Worm (Caenorhabditis elegans) whole organism, L3 larva: ENCODE measurements around the gene hda-10.

Experiments used
- R02D3.7 ChIP-seq: fragments of 150-350 bp; optimal IDR thresholded peaks from 2 replicates; lab custom pipeline; 2014; ENCODE audit warnings: missing biosample characterization, missing genetic modification characterization
- ZK546.5 ChIP-seq: sonication (generic microtip); optimal IDR thresholded peaks from 2 replicates; lab custom pipeline; 2017; ENCODE audit warnings: missing biosample characterization, missing genetic modification characterization
- aly-2 ChIP-seq: fragments of 150-350 bp; optimal IDR thresholded peaks from 2 replicates; lab custom pipeline; 2014; ENCODE audit warnings: missing biosample characterization, missing genetic modification characterization
- ama-1 ChIP-seq: fragments of 150-350 bp; optimal IDR thresholded peaks from 2 replicates; lab custom pipeline; 2018
- ceh-16 ChIP-seq: sonication (generic microtip); optimal IDR thresholded peaks from 2 replicates; lab custom pipeline; 2017; ENCODE audit warnings: missing biosample characterization, missing genetic modification characterization
- ceh-28 ChIP-seq: fragments of 150-350 bp; optimal IDR thresholded peaks from 2 replicates; lab custom pipeline; 2014; ENCODE audit warnings: missing biosample characterization, missing genetic modification reagents, missing genetic modification characterization
- ceh-82 ChIP-seq: fragments of 150-350 bp; optimal IDR thresholded peaks from 2 replicates; lab custom pipeline; 2014; ENCODE audit warnings: missing biosample characterization, missing genetic modification characterization
- ceh-9 ChIP-seq: sonication (generic microtip); optimal IDR thresholded peaks from 2 replicates; lab custom pipeline; 2018; ENCODE audit warnings: missing biosample characterization, missing genetic modification characterization
- daf-12 ChIP-seq: fragments of 150-350 bp; optimal IDR thresholded peaks from 2 replicates; lab custom pipeline; 2014; ENCODE audit warnings: missing biosample characterization, missing genetic modification reagents, missing genetic modification characterization
- egl-27 ChIP-seq: sonication (generic microtip); optimal IDR thresholded peaks from 4 replicates; lab custom pipeline; 2017; ENCODE audit warnings: missing biosample characterization, missing genetic modification reagents, missing genetic modification characterization
- egl-5 ChIP-seq: fragments of 150-350 bp; optimal IDR thresholded peaks from 2 replicates; lab custom pipeline; 2017; ENCODE audit warnings: missing biosample characterization, missing genetic modification reagents, missing genetic modification characterization, inconsistent platforms
- elt-2 ChIP-seq: sonication (generic microtip); optimal IDR thresholded peaks from 2 replicates; lab custom pipeline; 2016; ENCODE audit warnings: missing genetic modification reagents, mild to moderate bottlenecking, missing genetic modification characterization, missing compliant biosample characterization
- elt-3 ChIP-seq, 3 experiments: fragments of 150-350 bp in 1 of 3; sonication (generic microtip) in 2 of 3; optimal IDR thresholded peaks; 2 replicates in 2 of 3; 4 replicates in 1 of 3; lab custom pipeline; 2014 to 2017; ENCODE audit warnings: missing biosample characterization in 3 of 3, missing genetic modification characterization in 3 of 3
- eor-1 ChIP-seq, 2 experiments: fragments of 150-350 bp; optimal IDR thresholded peaks; 2 replicates each; lab custom pipeline; 2014 to 2018; ENCODE audit warnings: missing biosample characterization in 2 of 2, missing genetic modification characterization in 2 of 2
- fkh-10 ChIP-seq: sonication (generic microtip); optimal IDR thresholded peaks from 2 replicates; lab custom pipeline; 2017; ENCODE audit warnings: missing biosample characterization, missing genetic modification reagents, missing genetic modification characterization
- fkh-2 ChIP-seq: fragments of 150-350 bp; optimal IDR thresholded peaks from 2 replicates; lab custom pipeline; 2014; ENCODE audit warnings: missing biosample characterization, missing genetic modification reagents, missing genetic modification characterization
- hmg-11 ChIP-seq: sonication (generic microtip); optimal IDR thresholded peaks from 2 replicates; lab custom pipeline; 2016; ENCODE audit warnings: missing genetic modification characterization, missing compliant biosample characterization
- jun-1 ChIP-seq: fragments of 150-350 bp; optimal IDR thresholded peaks from 2 replicates; lab custom pipeline; 2014; ENCODE audit warnings: missing biosample characterization, missing genetic modification reagents, missing genetic modification characterization
- lin-15B ChIP-seq: fragments of 150-350 bp; optimal IDR thresholded peaks from 2 replicates; lab custom pipeline; 2014; ENCODE audit warnings: missing biosample characterization, missing genetic modification characterization
- lin-39 ChIP-seq: fragments of 150-350 bp; optimal IDR thresholded peaks from 2 replicates; lab custom pipeline; 2018; ENCODE audit warnings: missing biosample characterization, missing genetic modification reagents, missing genetic modification characterization
- lsy-12 ChIP-seq: sonication (generic microtip); optimal IDR thresholded peaks from 2 replicates; lab custom pipeline; 2016; ENCODE audit warnings: mild to moderate bottlenecking, missing genetic modification characterization, missing compliant biosample characterization
- mml-1 ChIP-seq: fragments of 150-350 bp; sonication (generic microtip); optimal IDR thresholded peaks from 3 replicates; lab custom pipeline; 2014; ENCODE audit warnings: missing biosample characterization, missing genetic modification characterization
- nhr-12 ChIP-seq: fragments of 150-350 bp; optimal IDR thresholded peaks from 2 replicates; lab custom pipeline; 2014; ENCODE audit warnings: missing biosample characterization, missing genetic modification characterization
- nhr-23 ChIP-seq: fragments of 150-350 bp; optimal IDR thresholded peaks from 2 replicates; lab custom pipeline; 2014; ENCODE audit warnings: missing biosample characterization, missing genetic modification reagents, missing genetic modification characterization
- nhr-237 ChIP-seq: fragments of 150-350 bp; optimal IDR thresholded peaks from 2 replicates; lab custom pipeline; 2014; ENCODE audit warnings: missing biosample characterization, missing genetic modification characterization
- nhr-25 ChIP-seq: sonication (generic microtip); optimal IDR thresholded peaks from 2 replicates; lab custom pipeline; 2017; ENCODE audit warnings: missing biosample characterization, missing genetic modification characterization
- nhr-28 ChIP-seq: fragments of 150-350 bp; optimal IDR thresholded peaks from 2 replicates; lab custom pipeline; 2014; ENCODE audit warnings: missing biosample characterization, missing genetic modification characterization
- nhr-43 ChIP-seq: sonication (generic microtip); optimal IDR thresholded peaks from 2 replicates; lab custom pipeline; 2016; ENCODE audit warnings: mild to moderate bottlenecking, missing genetic modification characterization, missing compliant biosample characterization; ENCODE audit not compliant: poor library complexity, severe bottlenecking
- nhr-67 ChIP-seq: fragments of 150-350 bp; optimal IDR thresholded peaks from 2 replicates; lab custom pipeline; 2014; ENCODE audit warnings: missing biosample characterization, missing genetic modification characterization
- nhr-76 ChIP-seq: fragments of 150-350 bp; sonication (generic microtip); optimal IDR thresholded peaks from 5 replicates; lab custom pipeline; 2014; ENCODE audit warnings: missing biosample characterization, missing genetic modification characterization
- nhr-77 ChIP-seq: fragments of 150-350 bp; optimal IDR thresholded peaks from 2 replicates; lab custom pipeline; 2014; ENCODE audit warnings: missing biosample characterization, missing genetic modification characterization
- pha-4 ChIP-seq: fragments of 150-350 bp; optimal IDR thresholded peaks from 2 replicates; lab custom pipeline; 2014; ENCODE audit warnings: missing biosample characterization, missing genetic modification reagents, missing genetic modification characterization
- pqm-1 ChIP-seq: fragments of 150-350 bp; optimal IDR thresholded peaks from 2 replicates; lab custom pipeline; 2017; ENCODE audit warnings: missing biosample characterization, missing genetic modification characterization, inconsistent platforms
- sea-2 ChIP-seq: fragments of 150-350 bp; sonication (generic microtip); optimal IDR thresholded peaks from 4 replicates; lab custom pipeline; 2014; ENCODE audit warnings: missing biosample characterization, missing genetic modification reagents, missing genetic modification characterization
- skn-1 ChIP-seq: fragments of 150-350 bp; optimal IDR thresholded peaks from 2 replicates; lab custom pipeline; 2014; ENCODE audit warnings: missing biosample characterization, missing genetic modification characterization
- tbx-2 ChIP-seq: sonication (generic microtip); optimal IDR thresholded peaks from 2 replicates; lab custom pipeline; 2016; ENCODE audit warnings: mild to moderate bottlenecking, missing genetic modification characterization, missing compliant biosample characterization
- unc-62 ChIP-seq: fragments of 150-350 bp; sonication (generic microtip); optimal IDR thresholded peaks from 4 replicates; lab custom pipeline; 2014; ENCODE audit warnings: missing biosample characterization, missing genetic modification reagents, missing genetic modification characterization
- zag-1 ChIP-seq: fragments of 150-350 bp; optimal IDR thresholded peaks from 2 replicates; lab custom pipeline; 2014; ENCODE audit warnings: missing biosample characterization, missing genetic modification characterization
- ztf-4 ChIP-seq: fragments of 150-350 bp; optimal IDR thresholded peaks from 2 replicates; lab custom pipeline; 2014; ENCODE audit warnings: missing biosample characterization, missing genetic modification characterization

hda-10 gene

DNA sequence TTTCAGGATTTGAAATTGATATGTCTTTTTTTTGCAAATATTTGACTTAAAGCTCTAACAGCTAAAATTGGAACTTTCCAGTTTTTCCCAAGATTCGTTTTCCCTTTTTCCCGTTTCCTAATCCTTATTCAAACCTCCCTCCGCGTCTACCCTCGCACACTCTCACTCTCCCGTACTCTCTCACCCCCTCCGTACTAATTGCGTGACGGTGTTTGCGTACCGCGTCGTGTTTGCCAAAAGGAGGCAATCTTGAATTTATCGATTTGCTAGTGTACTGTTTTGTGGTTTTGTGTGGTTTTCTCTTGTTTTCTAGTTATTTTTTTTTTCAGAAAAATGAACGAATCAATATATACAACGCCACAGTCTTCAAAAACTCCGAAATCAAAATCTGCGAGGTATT is 26.1 kb downstream of the hda-10 start, which contains the start of gene citk-1 (continued):
- no peak for TF ChIP-seq ceh-28 (tag; lab: Kevin White, UChicago)
- TF ChIP-seq zag-1 (tag; lab: Kevin White, UChicago) = no peak
- no peak for TF ChIP-seq tbx-2 (tag; lab: Kevin White, UChicago)
- peak; percentile 34 for TF ChIP-seq elt-2 (tag; lab: Kevin White, UChicago)
- TF ChIP-seq fkh-2 (tag; lab: Kevin White, UChicago) = no peak
- TF ChIP-seq lin-39 (tag; lab: Kevin White, UChicago) = peak; percentile 90
- no peak for TF ChIP-seq daf-12 (tag; lab: Kevin White, UChicago)
- no peak for TF ChIP-seq nhr-67 (tag; lab: Kevin White, UChicago)
- TF ChIP-seq ceh-9 (tag; lab: Kevin White, UChicago) = no peak
- TF ChIP-seq lin-15B = peak; percentile 74
- TF ChIP-seq nhr-77 (tag; lab: Kevin White, UChicago) = peak; percentile 9
- no peak for TF ChIP-seq ama-1 (lab: Kevin White, UChicago)
- TF ChIP-seq mml-1 (tag; lab: Kevin White, UChicago) = no peak
- TF ChIP-seq hmg-11 = no peak
- no peak for TF ChIP-seq nhr-12 (tag; lab: Kevin White, UChicago)
- TF ChIP-seq egl-5 (tag; lab: Kevin White, UChicago) = no peak
- TF ChIP-seq fkh-10 (GFP tag; lab: Kevin White, UChicago) = no peak

DNA sequence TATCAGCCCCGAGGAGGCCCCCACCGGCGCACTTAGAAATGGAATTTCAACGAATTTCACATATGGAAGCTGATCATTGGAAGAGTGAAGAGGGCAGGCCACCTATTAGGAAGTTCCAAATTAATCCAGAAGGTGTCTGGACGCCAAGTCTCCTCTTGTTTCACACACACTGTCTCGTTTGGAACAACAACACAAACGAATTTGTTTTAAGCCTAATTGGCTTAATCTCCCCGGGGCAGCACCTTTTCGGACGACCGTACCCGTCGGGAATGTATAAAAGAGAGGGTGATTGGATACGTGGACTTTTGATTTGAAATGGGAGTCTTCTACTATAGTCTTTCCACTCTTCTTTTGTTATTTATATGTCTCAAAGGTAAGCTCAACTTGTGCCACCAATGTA is 33.5 kb downstream of the hda-10 start, which contains the start of gene mltn-3:
Gene mltn-3 (plus strand): TSS at position 301 of the 400 bp plus-strand sequence.
- TF ChIP-seq nhr-43 (tag; lab: Kevin White, UChicago) (no peak), nhr-28 (tag; lab: Kevin White, UChicago) (no peak), nhr-23 (tag; lab: Kevin White, UChicago) (no peak), jun-1 (no peak), tbx-2 (tag; lab: Kevin White, UChicago) (no peak), pha-4 (tag; lab: Kevin White, UChicago) (no peak), egl-5 (tag; lab: Kevin White, UChicago) (no peak), nhr-237 (tag; lab: Kevin White, UChicago) (no peak), ztf-4 (no peak), ama-1 (lab: Kevin White, UChicago) (no peak), nhr-67 (tag; lab: Kevin White, UChicago) (no peak), eor-1 (tag; optimal IDR thresholded peaks at IDR 0.05; lab: Kevin White, UChicago) (no peak), elt-2 (tag; lab: Kevin White, UChicago) (no peak), elt-3 (tag; optimal IDR thresholded peaks at IDR 0.05; lab: Kevin White, UChicago) (no peak), ceh-9 (tag; lab: Kevin White, UChicago) (no peak), egl-27 (no peak), fkh-10 (GFP tag; lab: Kevin White, UChicago) (no peak)
- TF ChIP-seq, all 47 proteins: peak for 0

DNA sequence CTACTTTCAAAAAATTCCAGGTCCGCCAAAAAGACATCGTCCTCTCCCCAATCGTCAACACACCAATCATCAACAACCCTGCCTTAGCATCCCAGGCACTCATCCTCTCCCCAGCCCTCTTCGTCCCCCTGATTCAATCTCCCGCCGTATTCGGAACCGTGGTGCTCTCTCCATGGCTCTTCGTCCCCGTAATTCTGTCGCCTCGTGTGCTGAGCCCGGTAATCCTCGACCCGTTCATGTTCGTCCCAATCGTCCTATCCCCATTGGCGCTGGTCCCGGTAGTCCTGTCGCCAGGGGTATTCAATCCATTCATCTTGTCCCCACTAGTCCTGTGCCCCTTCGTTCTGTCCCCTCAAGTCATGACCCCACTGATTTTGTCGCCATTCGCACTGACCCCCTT is 36.6 kb downstream of the hda-10 start:
- no peak for TF ChIP-seq fkh-2 (tag; lab: Kevin White, UChicago)
- TF ChIP-seq fkh-10 (GFP tag; lab: Kevin White, UChicago) = no peak

DNA sequence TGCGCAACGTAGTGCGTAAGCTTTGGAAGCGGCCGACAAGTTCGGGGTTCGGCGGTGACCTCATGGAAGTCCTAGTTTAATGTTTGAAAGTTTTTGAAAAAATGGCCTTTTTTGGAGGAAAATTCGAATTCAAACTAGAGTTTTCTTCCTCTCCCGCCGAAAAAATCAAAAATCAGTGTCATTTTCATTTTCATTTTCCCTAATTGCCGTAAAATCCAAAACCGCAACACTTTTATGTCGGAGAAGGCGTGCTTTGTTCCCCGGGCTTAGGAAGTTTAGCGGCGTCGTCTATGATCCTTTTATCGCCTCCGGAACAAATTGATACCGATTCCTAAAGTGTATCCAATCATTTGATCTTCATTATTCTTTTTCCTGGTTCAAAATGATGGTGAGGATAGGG is 42.4 kb downstream of the hda-10 start, which contains the start of gene mltn-5:
Gene mltn-5 (plus strand): TSS at position 301 of the 400 bp plus-strand sequence.
- TF ChIP-seq aly-2 (tag; lab: Kevin White, UChicago) (no peak), hmg-11 (no peak), fkh-10 (GFP tag; lab: Kevin White, UChicago) (no peak), egl-27 (no peak), nhr-76 (no peak), ceh-16 (no peak), nhr-25 (tag; lab: Kevin White, UChicago) (no peak), ceh-28 (tag; lab: Kevin White, UChicago) (no peak), nhr-43 (tag; lab: Kevin White, UChicago) (no peak), elt-3 (tag; optimal IDR thresholded peaks at IDR 0.05; lab: Kevin White, UChicago) (no peak), R02D3.7 (tag; lab: Kevin White, UChicago) (no peak), egl-5 (tag; lab: Kevin White, UChicago) (no peak), nhr-77 (tag; lab: Kevin White, UChicago) (no peak), nhr-28 (tag; lab: Kevin White, UChicago) (no peak), pha-4 (tag; lab: Kevin White, UChicago) (no peak), skn-1 (no peak)

DNA sequence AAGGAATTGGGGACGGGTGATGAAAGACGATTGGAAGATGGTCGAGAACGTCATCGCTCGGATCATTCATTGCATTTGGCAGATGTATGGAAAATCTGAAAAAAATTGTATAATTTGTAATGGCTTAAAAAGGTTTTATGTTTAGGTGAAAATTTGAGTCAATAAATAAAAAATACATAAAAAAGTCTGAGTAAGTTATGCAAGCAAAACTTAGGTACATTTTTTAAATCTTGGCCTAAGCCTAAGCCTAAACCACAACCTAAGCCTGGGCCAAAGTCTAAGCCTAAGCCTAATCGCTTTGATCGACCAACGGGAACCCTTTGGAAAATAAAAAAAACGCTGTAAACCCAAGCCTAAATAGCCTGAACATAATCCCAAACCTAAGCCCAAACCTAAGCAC is 49.4 kb downstream of the hda-10 start, which contains the start of gene hot-3:
Gene hot-3 (minus strand): TSS at position 101 of the 400 bp plus-strand sequence.
- TF ChIP-seq sea-2 (GFP tag; lab: Kevin White, UChicago) (no peak), hmg-11 (no peak), nhr-76 (no peak), nhr-23 (tag; lab: Kevin White, UChicago) (no peak), nhr-12 (tag; lab: Kevin White, UChicago) (no peak), nhr-67 (tag; lab: Kevin White, UChicago) (no peak), nhr-43 (tag; lab: Kevin White, UChicago) (no peak), ceh-9 (tag; lab: Kevin White, UChicago) (no peak), unc-62 (GFP tag; lab: Kevin White, UChicago) (no peak), ceh-82 (tag; lab: Kevin White, UChicago) (no peak), pha-4 (tag; lab: Kevin White, UChicago) (no peak), elt-3 (tag; optimal IDR thresholded peaks at IDR 0.05; lab: Kevin White, UChicago) (no peak), pqm-1 (tag; lab: Kevin White, UChicago) (no peak), egl-27 (no peak), ZK546.5 (tag; lab: Kevin White, UChicago) (no peak), lsy-12 (tag; lab: Kevin White, UChicago) (no peak), nhr-25 (tag; lab: Kevin White, UChicago) (no peak), egl-5 (tag; lab: Kevin White, UChicago) (no peak)
